Worm (Caenorhabditis elegans) whole organism, L1 larva: ENCODE data around the gene glb-4.

Source experiments
- F16B12.6 ChIP-seq: fragments of 150-350 bp; optimal IDR thresholded peaks from 2 replicates; lab custom pipeline; 2014; ENCODE audit warnings: missing biosample characterization, missing genetic modification characterization
- Y116A8C.19 ChIP-seq: sonication (generic microtip); optimal IDR thresholded peaks from 2 replicates; lab custom pipeline; 2016; ENCODE audit warnings: missing compliant biosample characterization, missing genetic modification characterization, borderline replicate concordance
- aha-1 ChIP-seq: fragments of 150-350 bp; optimal IDR thresholded peaks from 2 replicates; lab custom pipeline; 2014; ENCODE audit warnings: missing biosample characterization, missing genetic modification characterization
- alr-1 ChIP-seq: fragments of 200-800 bp; sonication (Bioruptor generic); optimal IDR thresholded peaks from 2 replicates; lab custom pipeline; 2018; ENCODE audit warnings: borderline replicate concordance, mild to moderate bottlenecking, missing genetic modification characterization, missing compliant biosample characterization
- aly-2 ChIP-seq: fragments of 150-350 bp; optimal IDR thresholded peaks from 2 replicates; lab custom pipeline; 2014; ENCODE audit warnings: missing biosample characterization, missing genetic modification characterization
- ama-1 ChIP-seq: fragments of 150-350 bp; optimal IDR thresholded peaks from 2 replicates; lab custom pipeline; 2014
- ceh-63 ChIP-seq: fragments of 200-800 bp; sonication (Bioruptor generic); optimal IDR thresholded peaks from 2 replicates; lab custom pipeline; 2018; ENCODE audit warnings: mild to moderate bottlenecking, missing genetic modification characterization, missing compliant biosample characterization
- ceh-8 ChIP-seq: fragments of 200-800 bp; sonication (Bioruptor generic); optimal IDR thresholded peaks from 2 replicates; lab custom pipeline; 2018; ENCODE audit warnings: mild to moderate bottlenecking, missing genetic modification characterization, moderate library complexity, missing compliant biosample characterization
- ceh-82 ChIP-seq, 3 experiments: fragments of 150-350 bp in 1 of 3; sonication (generic microtip) in 2 of 3; optimal IDR thresholded peaks; 2 replicates each; lab custom pipeline; 2014 to 2017; ENCODE audit warnings: missing biosample characterization in 3 of 3, missing genetic modification characterization in 3 of 3
- ceh-88 ChIP-seq: fragments of 200-800 bp; sonication (Bioruptor generic); IDR thresholded peaks from 2 replicates; pipeline ENCODE4 v1.3.6; 2022; ENCODE audit warnings: missing genetic modification characterization, missing compliant biosample characterization
- ces-1 ChIP-seq: fragments of 150-350 bp; optimal IDR thresholded peaks from 2 replicates; lab custom pipeline; 2014; ENCODE audit warnings: missing biosample characterization, missing genetic modification reagents, missing genetic modification characterization
- efl-1 ChIP-seq, 4 experiments: fragments of 150-350 bp; optimal IDR thresholded peaks in 3 of 4; peaks in 1 of 4; 1 replicate in 1 of 4; 2 replicates in 3 of 4; lab custom pipeline; 2014; ENCODE audit warnings: missing biosample characterization in 2 of 4, missing genetic modification characterization in 2 of 4, missing genetic modification reagents in 2 of 4
- efl-3 ChIP-seq: fragments of 200-800 bp; sonication (Bioruptor generic); optimal IDR thresholded peaks from 2 replicates; lab custom pipeline; 2018; ENCODE audit warnings: mild to moderate bottlenecking, missing genetic modification characterization, missing compliant biosample characterization
- egl-27 ChIP-seq, 2 experiments: fragments of 150-350 bp in 1 of 2; sonication (generic microtip); optimal IDR thresholded peaks; 3 replicates each; lab custom pipeline; 2017 to 2018; ENCODE audit warnings: missing biosample characterization in 2 of 2, missing genetic modification characterization in 2 of 2, missing genetic modification reagents in 2 of 2
- elt-2 ChIP-seq: sonication (generic microtip); optimal IDR thresholded peaks from 2 replicates; lab custom pipeline; 2016; ENCODE audit warnings: missing genetic modification characterization, mild to moderate bottlenecking, inconsistent platforms, missing compliant biosample characterization, missing genetic modification reagents
- ets-5 ChIP-seq: fragments of 200-800 bp; sonication (Bioruptor generic); IDR thresholded peaks from 2 replicates; pipeline ENCODE4 v1.3.6; 2022; ENCODE audit warnings: missing genetic modification characterization, missing compliant biosample characterization
- fkh-10 ChIP-seq: sonication (generic microtip); optimal IDR thresholded peaks from 2 replicates; lab custom pipeline; 2017; ENCODE audit warnings: missing biosample characterization, missing genetic modification reagents, missing genetic modification characterization
- fkh-8 ChIP-seq: sonication (generic microtip); optimal IDR thresholded peaks from 2 replicates; lab custom pipeline; 2016; ENCODE audit warnings: mild to moderate bottlenecking, missing genetic modification characterization, missing compliant biosample characterization
- grh-1 ChIP-seq: fragments of 200-800 bp; sonication (Bioruptor generic); IDR thresholded peaks from 2 replicates; pipeline ENCODE4 v1.3.6; 2022; ENCODE audit warnings: missing genetic modification reagents, missing genetic modification characterization, missing compliant biosample characterization
- irx-1 ChIP-seq: sonication (generic microtip); optimal IDR thresholded peaks from 2 replicates; lab custom pipeline; 2016; ENCODE audit warnings: missing genetic modification characterization, missing compliant biosample characterization
- jun-1 ChIP-seq: fragments of 150-350 bp; optimal IDR thresholded peaks from 2 replicates; lab custom pipeline; 2014; ENCODE audit warnings: missing biosample characterization, missing genetic modification reagents, missing genetic modification characterization
- lin-14 ChIP-seq: fragments of 200-800 bp; sonication (Bioruptor generic); optimal IDR thresholded peaks from 2 replicates; lab custom pipeline; 2018; ENCODE audit warnings: mild to moderate bottlenecking, missing genetic modification characterization, moderate library complexity, missing compliant biosample characterization
- lin-35 ChIP-seq, 2 experiments: fragments of 150-350 bp; optimal IDR thresholded peaks; 2 replicates each; lab custom pipeline; 2014; ENCODE audit warnings: missing biosample characterization in 2 of 2, missing genetic modification characterization in 2 of 2, missing genetic modification reagents in 2 of 2
- lin-39 ChIP-seq: fragments of 150-350 bp; optimal IDR thresholded peaks from 2 replicates; lab custom pipeline; 2014; ENCODE audit warnings: missing biosample characterization, missing genetic modification reagents, missing genetic modification characterization
- mab-9 ChIP-seq: fragments of 200-800 bp; sonication (Bioruptor generic); IDR thresholded peaks from 2 replicates; pipeline ENCODE4 v1.3.6; 2022; ENCODE audit warnings: missing genetic modification reagents, missing genetic modification characterization, missing compliant biosample characterization
- mdl-1 ChIP-seq, 2 experiments: fragments of 150-350 bp; optimal IDR thresholded peaks; 2 replicates each; lab custom pipeline; 2014 to 2017; ENCODE audit warnings: missing biosample characterization in 2 of 2, missing genetic modification characterization in 2 of 2, inconsistent platforms in 1 of 2
- nhr-19 ChIP-seq: fragments of 200-800 bp; sonication (Bioruptor generic); conservative IDR thresholded peaks from 2 replicates; pipeline ENCODE4 v1.3.6; 2022; ENCODE audit warnings: missing genetic modification characterization, missing compliant biosample characterization
- nhr-20 ChIP-seq: sonication (generic microtip); optimal IDR thresholded peaks from 2 replicates; lab custom pipeline; 2016; ENCODE audit warnings: mild to moderate bottlenecking, missing genetic modification characterization, missing compliant biosample characterization
- nhr-71 ChIP-seq: sonication (generic microtip); optimal IDR thresholded peaks from 2 replicates; lab custom pipeline; 2016; ENCODE audit warnings: mild to moderate bottlenecking, missing genetic modification characterization, moderate library complexity, missing compliant biosample characterization
- nhr-76 ChIP-seq: sonication (generic microtip); optimal IDR thresholded peaks from 2 replicates; lab custom pipeline; 2017; ENCODE audit warnings: missing biosample characterization, missing genetic modification characterization
- nhr-77 ChIP-seq: fragments of 150-350 bp; optimal IDR thresholded peaks from 2 replicates; lab custom pipeline; 2014; ENCODE audit warnings: missing biosample characterization, missing genetic modification characterization
- nhr-84 ChIP-seq: sonication (generic microtip); optimal IDR thresholded peaks from 2 replicates; lab custom pipeline; 2017; ENCODE audit warnings: missing biosample characterization, missing genetic modification characterization
- pax-3 ChIP-seq: fragments of 200-800 bp; sonication (Bioruptor generic); optimal IDR thresholded peaks from 2 replicates; lab custom pipeline; 2018; ENCODE audit warnings: mild to moderate bottlenecking, missing genetic modification characterization, moderate library complexity, missing compliant biosample characterization
- snpc-4 ChIP-seq: fragments of 150-350 bp; optimal IDR thresholded peaks from 2 replicates; lab custom pipeline; 2014; ENCODE audit warnings: missing biosample characterization, missing genetic modification characterization
- snu-23 ChIP-seq: sonication (generic microtip); optimal IDR thresholded peaks from 2 replicates; lab custom pipeline; 2016; ENCODE audit warnings: missing genetic modification characterization, missing compliant biosample characterization
- sox-4 ChIP-seq: sonication (generic microtip); optimal IDR thresholded peaks from 2 replicates; lab custom pipeline; 2016; ENCODE audit warnings: missing genetic modification characterization, missing compliant biosample characterization
- swsn-7 ChIP-seq: sonication (generic microtip); optimal IDR thresholded peaks from 2 replicates; lab custom pipeline; 2016; ENCODE audit warnings: missing genetic modification characterization, missing compliant biosample characterization
- tlp-1 ChIP-seq: fragments of 150-350 bp; optimal IDR thresholded peaks from 2 replicates; lab custom pipeline; 2014; ENCODE audit warnings: missing biosample characterization, missing genetic modification characterization
- unc-30 ChIP-seq: sonication (generic microtip); optimal IDR thresholded peaks from 2 replicates; lab custom pipeline; 2017; ENCODE audit warnings: missing biosample characterization, missing genetic modification characterization
- vab-15 ChIP-seq: sonication (generic microtip); optimal IDR thresholded peaks from 2 replicates; lab custom pipeline; 2017; ENCODE audit warnings: missing genotype, mild to moderate bottlenecking, missing genetic modification characterization, missing compliant biosample characterization

glb-4 gene

DNA sequence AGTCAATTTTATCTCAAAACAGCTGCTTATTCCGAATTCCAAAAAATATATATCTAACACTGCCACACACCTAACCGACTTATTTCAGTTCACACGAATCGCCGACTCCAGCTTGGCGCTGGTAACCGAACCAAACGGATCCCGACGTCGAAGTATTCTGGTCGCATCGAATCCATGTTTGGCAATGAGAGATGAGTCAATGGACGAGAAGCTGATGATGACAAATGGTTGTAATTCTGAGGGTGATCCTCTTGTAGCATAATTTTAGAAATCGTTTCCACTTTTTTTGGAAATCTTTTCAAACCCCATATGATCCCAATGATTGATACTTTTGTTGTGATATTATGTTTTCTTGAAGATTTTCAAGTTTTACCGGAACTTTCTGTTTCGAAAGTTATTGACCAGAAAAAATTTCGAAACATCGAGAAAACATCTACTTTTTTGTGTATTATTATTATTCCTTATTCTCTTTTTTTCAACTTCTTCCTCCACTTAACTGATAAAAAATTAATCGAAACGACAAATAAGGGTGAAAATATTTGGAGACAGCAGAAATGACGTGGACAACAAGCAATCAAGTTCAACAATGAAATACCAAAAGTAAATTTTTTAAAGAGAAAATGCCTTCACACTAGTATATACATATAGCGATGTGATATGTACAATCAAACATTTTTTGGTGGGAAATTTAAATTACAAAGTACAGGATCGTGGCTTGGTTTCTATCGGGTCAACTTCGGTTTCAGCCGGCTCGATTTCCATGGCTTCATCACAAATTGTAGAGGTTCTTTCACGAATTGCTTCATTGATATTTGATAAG is 39.1 kb upstream of the glb-4 start (continued):
- TF ChIP-seq ets-5, result no peak
- TF ChIP-seq nhr-71 (tag; lab: Kevin White, UChicago), result peak; percentile 28
- TF ChIP-seq lin-35 (GFP tag; optimal IDR thresholded peaks at IDR 0.05; lab: Kevin White, UChicago), result peak in 1 of 2 experiments; percentile 62
- TF ChIP-seq efl-3 (GFP tag; lab: Kevin White, UChicago), result no peak
- no peak for TF ChIP-seq Y116A8C.19
- TF ChIP-seq ceh-8, result no peak
- TF ChIP-seq snpc-4, result no peak
- no peak for TF ChIP-seq ceh-63 (GFP tag; lab: Kevin White, UChicago)
- no peak for TF ChIP-seq nhr-20 (tag; lab: Kevin White, UChicago)
- TF ChIP-seq jun-1 (tag; lab: Kevin White, UChicago), result peak; percentile 56
- TF ChIP-seq egl-27 (tag; optimal IDR thresholded peaks at IDR 0.05; lab: Kevin White, UChicago), result no peak
- TF ChIP-seq alr-1, result no peak
- TF ChIP-seq swsn-7 (tag; lab: Kevin White, UChicago), result no peak
- TF ChIP-seq nhr-76 (tag; lab: Kevin White, UChicago), result no peak
- TF ChIP-seq mdl-1 (tag; optimal IDR thresholded peaks at IDR 0.05; lab: Kevin White, UChicago), result no peak
- no peak for TF ChIP-seq F16B12.6 (tag; lab: Kevin White, UChicago)
- TF ChIP-seq nhr-19, result no peak
- no peak for TF ChIP-seq unc-30
- no peak for TF ChIP-seq nhr-84 (tag; lab: Kevin White, UChicago)
- TF ChIP-seq ces-1, result no peak
- no peak for TF ChIP-seq irx-1
- TF ChIP-seq ceh-82 (tag; optimal IDR thresholded peaks at IDR 0.05; lab: Kevin White, UChicago), result no peak
- TF ChIP-seq pax-3 (tag; lab: Kevin White, UChicago), result no peak
- TF ChIP-seq ama-1 (lab: Kevin White, UChicago), result peak; percentile 67
- TF ChIP-seq mab-9 (GFP tag; lab: Robert Waterston, UW), result no peak
- peak; percentile 60 for TF ChIP-seq elt-2
- no peak for TF ChIP-seq fkh-10 (GFP tag; lab: Kevin White, UChicago)
- TF ChIP-seq aly-2 (tag; lab: Kevin White, UChicago), result peak; percentile 23
- no peak for TF ChIP-seq sox-4

DNA sequence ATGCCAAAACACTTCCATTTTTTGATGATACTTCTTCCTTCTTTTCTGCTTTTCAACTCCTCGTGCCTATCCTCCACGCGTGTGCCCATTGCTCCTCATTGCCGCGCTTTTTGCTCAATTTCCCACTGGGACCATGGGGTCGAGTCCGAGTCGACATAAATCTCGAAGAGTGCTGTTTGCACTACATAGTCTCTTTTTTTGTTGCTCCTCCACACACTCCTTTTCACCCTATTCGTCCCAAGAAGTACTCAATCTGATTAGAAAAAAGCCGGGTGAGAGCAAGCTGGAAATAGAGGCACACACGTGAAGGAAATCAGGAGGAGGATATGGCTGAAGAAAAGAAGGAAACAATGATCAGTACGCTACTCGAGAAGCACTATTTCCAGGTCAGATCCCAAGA is 31.6 kb upstream of the glb-4 start, which contains the start of gene arrd-6:
Gene arrd-6, plus strand, starts transcription at position 169 of the 400 bp plus-strand sequence.
- TF ChIP-seq snu-23 (GFP tag; lab: Kevin White, UChicago) (no peak), tlp-1 (tag; lab: Kevin White, UChicago) (no peak), lin-14 (GFP tag; lab: Kevin White, UChicago) (peak; percentile 64)

DNA sequence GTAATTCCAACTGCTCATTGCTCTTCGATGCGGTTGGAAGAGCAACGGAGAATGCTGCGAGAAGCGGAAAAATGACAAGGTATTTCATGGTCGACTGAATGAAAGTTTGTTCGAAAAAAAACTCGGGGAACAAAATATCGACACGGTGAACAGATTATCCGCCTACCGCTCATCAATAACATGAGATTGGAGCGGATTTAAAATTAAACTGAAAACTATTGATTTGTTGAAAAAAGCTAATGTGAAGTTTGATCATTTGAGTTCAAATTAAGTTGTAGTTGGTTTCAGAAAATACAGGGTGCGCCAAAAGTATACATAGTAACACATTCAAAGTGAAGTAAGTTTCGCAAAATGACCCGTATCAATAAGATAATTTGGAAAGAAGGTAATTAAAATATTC is 29.1 kb upstream of the glb-4 start, which contains the start of gene F40F8.4:
Gene F40F8.4, minus strand, starts transcription at position 101 of the 400 bp plus-strand sequence.
- TF ChIP-seq lin-35 (GFP tag; optimal IDR thresholded peaks at IDR 0.05; lab: Kevin White, UChicago), result no peak
- no peak for TF ChIP-seq ces-1
- TF ChIP-seq fkh-8 (tag; lab: Kevin White, UChicago), result no peak
- no peak for TF ChIP-seq nhr-84 (tag; lab: Kevin White, UChicago)
- no peak for TF ChIP-seq efl-1 (optimal IDR thresholded peaks at IDR 0.05; lab: Kevin White, UChicago)
- no peak for TF ChIP-seq efl-1 (GFP tag; optimal IDR thresholded peaks at IDR 0.05 in 1 of 2; lab: Kevin White, UChicago)
- no peak for TF ChIP-seq ceh-88
- no peak for TF ChIP-seq nhr-71 (tag; lab: Kevin White, UChicago)
- no peak for TF ChIP-seq lin-39
- no peak for TF ChIP-seq nhr-77 (tag; lab: Kevin White, UChicago)
- no peak for TF ChIP-seq vab-15 (tag; lab: Kevin White, UChicago)
- TF ChIP-seq mdl-1 (tag; optimal IDR thresholded peaks at IDR 0.05; lab: Kevin White, UChicago), result no peak
- no peak for TF ChIP-seq nhr-20 (tag; lab: Kevin White, UChicago)
- TF ChIP-seq snu-23 (GFP tag; lab: Kevin White, UChicago), result no peak
- no peak for TF ChIP-seq aha-1
- no peak for TF ChIP-seq grh-1
